Worm (Caenorhabditis elegans) whole organism, L4 larva: ENCODE results near the gene F56C4.2.

ENCODE experiments used
- D1046.2 ChIP-seq: fragments of 200-800 bp; sonication (Bioruptor generic); IDR thresholded peaks from 2 replicates; pipeline ENCODE4 v1.3.6; 2022; ENCODE audit warnings: missing genetic modification characterization, missing compliant biosample characterization
- T26A8.4 ChIP-seq: fragments of 200-800 bp; sonication (Bioruptor generic); IDR thresholded peaks from 2 replicates; pipeline ENCODE4 v1.3.6; 2022; ENCODE audit warnings: missing genetic modification characterization, missing compliant biosample characterization
- ZK337.2 ChIP-seq: fragments of 200-800 bp; sonication (Bioruptor generic); IDR thresholded peaks from 2 replicates; pipeline ENCODE4 v1.3.6; 2022; ENCODE audit warnings: missing genetic modification reagents, missing genetic modification characterization, missing compliant biosample characterization
- ceh-44 ChIP-seq: fragments of 200-800 bp; sonication (Bioruptor generic); IDR thresholded peaks from 2 replicates; pipeline ENCODE4 v1.3.6; 2022; ENCODE audit warnings: missing genetic modification reagents, missing genetic modification characterization, missing compliant biosample characterization
- cey-2 ChIP-seq: sonication (generic microtip); optimal IDR thresholded peaks from 3 replicates; lab custom pipeline; 2017; ENCODE audit warnings: missing genetic modification characterization, mild to moderate bottlenecking, missing compliant biosample characterization, antibody characterized with exemption, borderline replicate concordance; ENCODE audit not compliant: insufficient read depth
- daf-19 ChIP-seq: fragments of 200-800 bp; sonication (Bioruptor generic); conservative IDR thresholded peaks from 2 replicates; pipeline ENCODE4 v1.3.6; 2022; ENCODE audit warnings: missing genetic modification characterization, missing compliant biosample characterization
- daf-8 ChIP-seq: fragments of 200-800 bp; sonication (Bioruptor generic); IDR thresholded peaks from 2 replicates; pipeline ENCODE4 v1.3.6; 2022; ENCODE audit warnings: missing genetic modification characterization, missing compliant biosample characterization
- dmd-6 ChIP-seq: fragments of 200-800 bp; sonication (Bioruptor generic); IDR thresholded peaks from 2 replicates; pipeline ENCODE4 v1.3.6; 2022; ENCODE audit warnings: missing genetic modification reagents, missing genetic modification characterization, missing compliant biosample characterization
- dmd-8 ChIP-seq: fragments of 200-800 bp; sonication (Bioruptor generic); IDR thresholded peaks from 2 replicates; pipeline ENCODE4 v1.3.6; 2022; ENCODE audit warnings: missing genetic modification characterization, missing compliant biosample characterization
- duxl-1 ChIP-seq: sonication (generic microtip); optimal IDR thresholded peaks from 2 replicates; lab custom pipeline; 2016; ENCODE audit warnings: mild to moderate bottlenecking, missing genetic modification characterization, moderate library complexity, missing compliant biosample characterization; ENCODE audit not compliant: poor library complexity
- hlh-11 ChIP-seq: fragments of 200-800 bp; sonication (Bioruptor generic); optimal IDR thresholded peaks from 2 replicates; lab custom pipeline; 2018; ENCODE audit warnings: mild to moderate bottlenecking, missing genetic modification characterization, missing compliant biosample characterization
- hmg-1.1 ChIP-seq: fragments of 200-800 bp; sonication (Bioruptor generic); IDR thresholded peaks from 2 replicates; pipeline ENCODE4 v1.3.6; 2022; ENCODE audit warnings: missing genetic modification reagents, missing genetic modification characterization, missing compliant biosample characterization
- lin-15B ChIP-seq: fragments of 150-350 bp; sonication (generic microtip); optimal IDR thresholded peaks from 3 replicates; lab custom pipeline; 2014; ENCODE audit warnings: missing biosample characterization, missing genetic modification characterization
- lin-29 ChIP-seq: fragments of 200-800 bp; sonication (Bioruptor generic); IDR thresholded peaks from 2 replicates; pipeline ENCODE4 v1.3.6; 2022; ENCODE audit warnings: missing genetic modification reagents, missing genetic modification characterization, missing compliant biosample characterization
- madf-9 ChIP-seq: fragments of 200-800 bp; sonication (Bioruptor generic); conservative IDR thresholded peaks from 2 replicates; pipeline ENCODE4 v1.3.6; 2022; ENCODE audit warnings: missing genetic modification reagents, missing genetic modification characterization, missing compliant biosample characterization
- mdt-29 ChIP-seq: fragments of 200-800 bp; sonication (Bioruptor generic); IDR thresholded peaks from 2 replicates; pipeline ENCODE4 v1.3.6; 2022; ENCODE audit warnings: missing genetic modification reagents, missing genetic modification characterization, missing compliant biosample characterization
- mes-2 ChIP-seq: sonication (generic microtip); optimal IDR thresholded peaks from 2 replicates; lab custom pipeline; 2016; ENCODE audit warnings: missing genotype, mild to moderate bottlenecking, missing genetic modification characterization, missing compliant biosample characterization; ENCODE audit not compliant: poor library complexity, severe bottlenecking
- mxl-2 ChIP-seq: fragments of 200-800 bp; sonication (Bioruptor generic); conservative IDR thresholded peaks from 2 replicates; pipeline ENCODE4 v1.3.6; 2022; ENCODE audit warnings: missing genetic modification reagents, missing genetic modification characterization, missing compliant biosample characterization
- nhr-102 ChIP-seq: sonication (generic microtip); optimal IDR thresholded peaks from 2 replicates; lab custom pipeline; 2016; ENCODE audit warnings: mild to moderate bottlenecking, missing genetic modification characterization, moderate library complexity, missing compliant biosample characterization
- nhr-111 ChIP-seq: fragments of 200-800 bp; sonication (Bioruptor generic); optimal IDR thresholded peaks from 2 replicates; lab custom pipeline; 2018; ENCODE audit warnings: mild to moderate bottlenecking, missing genetic modification characterization, missing compliant biosample characterization
- nhr-25 ChIP-seq: sonication (generic microtip); optimal IDR thresholded peaks from 2 replicates; lab custom pipeline; 2017; ENCODE audit warnings: missing genetic modification characterization, mild to moderate bottlenecking, missing compliant biosample characterization, antibody characterized with exemption, moderate library complexity, borderline replicate concordance; ENCODE audit not compliant: insufficient read depth
- nhr-28 ChIP-seq: fragments of 150-350 bp; optimal IDR thresholded peaks from 2 replicates; lab custom pipeline; 2014; ENCODE audit warnings: missing biosample characterization, missing genetic modification characterization
- nhr-41 ChIP-seq: fragments of 200-800 bp; sonication (Bioruptor generic); IDR thresholded peaks from 2 replicates; pipeline ENCODE4 v1.3.6; 2022; ENCODE audit warnings: missing genetic modification reagents, missing genetic modification characterization, missing compliant biosample characterization
- pqm-1 ChIP-seq: sonication (generic microtip); optimal IDR thresholded peaks from 2 replicates; lab custom pipeline; 2017; ENCODE audit warnings: missing biosample characterization, missing genetic modification characterization
- sdz-12 ChIP-seq: fragments of 200-800 bp; sonication (Bioruptor generic); optimal IDR thresholded peaks from 2 replicates; lab custom pipeline; 2018; ENCODE audit warnings: mild to moderate bottlenecking, missing genetic modification characterization, missing compliant biosample characterization
- snpc-1.2 ChIP-seq: fragments of 200-800 bp; sonication (Bioruptor generic); IDR thresholded peaks from 2 replicates; pipeline ENCODE4 v1.3.6; 2022; ENCODE audit warnings: missing genetic modification reagents, missing genetic modification characterization, missing compliant biosample characterization
- unc-39 ChIP-seq: sonication (generic microtip); optimal IDR thresholded peaks from 2 replicates; lab custom pipeline; 2017; ENCODE audit warnings: missing biosample characterization, missing genetic modification characterization
- unc-62 ChIP-seq, 3 experiments: fragments of 150-350 bp in 1 of 3; sonication (generic microtip); optimal IDR thresholded peaks in 2 of 3; peaks in 1 of 3; 1 replicate in 1 of 3; 2 replicates in 2 of 3; lab custom pipeline; 2014 to 2017; ENCODE audit warnings: missing biosample characterization in 3 of 3, missing genetic modification characterization in 3 of 3, missing genetic modification reagents in 3 of 3, missing genotype in 1 of 3
- zip-11 ChIP-seq: fragments of 200-800 bp; sonication (Bioruptor generic); IDR thresholded peaks from 2 replicates; pipeline ENCODE4 v1.3.6; 2022; ENCODE audit warnings: missing genetic modification characterization, missing compliant biosample characterization

The F56C4.2 gene

ce11 chrIV:10658366-10658765 is 19.3 kb downstream of the F56C4.2 start (continued):
- 0 out of 2 replicates have a peak, but pooled peaks have one; percentile 37 for TF ChIP-seq mdt-29 (GFP tag; lab: Robert Waterston, UW)
- TF ChIP-seq D1046.2 (GFP tag; lab: Robert Waterston, UW) = 0 out of 2 replicates have a peak, but pooled peaks have one; percentile 70
- TF ChIP-seq snpc-1.2 = peak; percentile 94
- TF ChIP-seq dmd-6 (GFP tag; lab: Robert Waterston, UW) = 0 out of 2 replicates have a peak, but pooled peaks have one; percentile 13
- peak; percentile 51; the same call in 1 of the 2 replicates for TF ChIP-seq mxl-2 (GFP tag; lab: Robert Waterston, UW)
- peak; percentile 71 for TF ChIP-seq ceh-44 (GFP tag; lab: Robert Waterston, UW)
- peak; percentile 97 for TF ChIP-seq dmd-8 (GFP tag; lab: Robert Waterston, UW)
- 0 out of 2 replicates have a peak, but pooled peaks have one; percentile 18 for TF ChIP-seq madf-9
- TF ChIP-seq, all 104 proteins: peak for 24; not testable (repeated sequence) for 80

ce11 chrIV:10661072-10661471 is 22.0 kb downstream of the F56C4.2 start:
- peak; percentile 18 for TF ChIP-seq nhr-28 (tag; lab: Kevin White, UChicago)
- TF ChIP-seq unc-62 (GFP tag; optimal IDR thresholded peaks at IDR 0.05 in 1 of 2; lab: Kevin White, UChicago) = peak in 1 of 2 experiments; percentile 79
- no peak for TF ChIP-seq unc-62 (tag; optimal IDR thresholded peaks at IDR 0.05; lab: Kevin White, UChicago)
- no peak for TF ChIP-seq zip-11 (GFP tag; lab: Robert Waterston, UW)
- no peak for TF ChIP-seq mes-2 (tag; lab: Kevin White, UChicago)
- no peak for TF ChIP-seq lin-29 (GFP tag; lab: Robert Waterston, UW)
- no peak for TF ChIP-seq daf-19 (GFP tag; lab: Robert Waterston, UW)
- no peak for TF ChIP-seq daf-8 (GFP tag; lab: Robert Waterston, UW)

ce11 chrIV:10661760-10662159 is 22.7 kb downstream of the F56C4.2 start, which contains the start of gene fmo-1:
Gene fmo-1, plus strand, starts transcription at chrIV:10661857.
- TF ChIP-seq nhr-28 (tag; lab: Kevin White, UChicago) (peak; percentile 60), sdz-12 (GFP tag; lab: Kevin White, UChicago) (no peak), T26A8.4 (GFP tag; lab: Robert Waterston, UW) (no peak), hlh-11 (tag; lab: Kevin White, UChicago) (peak; percentile 16), pqm-1 (tag; lab: Kevin White, UChicago) (peak; percentile 50)

ce11 chrIV:10664134-10664533 is 25.1 kb downstream of the F56C4.2 start, which contains the start of gene K08C7.7:
Gene K08C7.7, plus strand, starts transcription at chrIV:10664434.
- TF ChIP-seq hmg-1.1 (GFP tag; lab: Robert Waterston, UW) = no peak
- TF ChIP-seq nhr-102 = no peak
- no peak for TF ChIP-seq ZK337.2 (GFP tag; lab: Robert Waterston, UW)
- no peak for TF ChIP-seq cey-2

- no peak for TF ChIP-seq nhr-25 (tag; lab: Kevin White, UChicago)
- TF ChIP-seq unc-39 (tag; lab: Kevin White, UChicago) = no peak
- no peak for TF ChIP-seq lin-15B
- TF ChIP-seq nhr-41 = no peak
- TF ChIP-seq duxl-1 = no peak
These were observed 27.4 kb downstream of the F56C4.2 start, which contains the start of gene epi-1 for ce11 chrIV:10666523-10666922. Gene epi-1, plus strand, starts transcription at chrIV:10666823.

ce11 chrIV:10668561-10668960 is 29.5 kb downstream of the F56C4.2 start:
- TF ChIP-seq unc-62 (GFP tag; optimal IDR thresholded peaks at IDR 0.05 in 1 of 2; lab: Kevin White, UChicago) (peak in 1 of 2 experiments; percentile 99), unc-62 (tag; optimal IDR thresholded peaks at IDR 0.05; lab: Kevin White, UChicago) (no peak), nhr-111 (no peak)
